Worm (Caenorhabditis elegans) whole organism, young adult: ENCODE data around the gene npr-29.

Experiments
- B0019.2 ChIP-seq: fragments of 200-800 bp; sonication (Bioruptor generic); conservative IDR thresholded peaks from 2 replicates; pipeline ENCODE4 v1.3.6; 2022; ENCODE audit warnings: missing genetic modification reagents, missing genetic modification characterization, missing compliant biosample characterization
- F23B12.7 ChIP-seq: sonication (generic microtip); optimal IDR thresholded peaks from 2 replicates; lab custom pipeline; 2017; ENCODE audit warnings: missing genetic modification characterization, mild to moderate bottlenecking, missing compliant biosample characterization, antibody characterized with exemption, moderate library complexity; ENCODE audit not compliant: insufficient read depth
- hlh-26 ChIP-seq: fragments of 200-800 bp; sonication (Bioruptor generic); conservative IDR thresholded peaks from 2 replicates; pipeline ENCODE4 v1.3.6; 2022; ENCODE audit warnings: missing genetic modification reagents, missing genetic modification characterization, missing compliant biosample characterization
- hmg-1.2 ChIP-seq: fragments of 200-800 bp; sonication (Bioruptor generic); IDR thresholded peaks from 2 replicates; pipeline ENCODE4 v1.3.6; 2022; ENCODE audit warnings: missing genetic modification reagents, missing genetic modification characterization, missing compliant biosample characterization
- lin-54 ChIP-seq: fragments of 200-800 bp; sonication (Bioruptor generic); optimal IDR thresholded peaks from 2 replicates; lab custom pipeline; 2018; ENCODE audit warnings: mild to moderate bottlenecking, missing genetic modification characterization, missing compliant biosample characterization
- pha-4 ChIP-seq: fragments of 150-350 bp; sonication (generic microtip); optimal IDR thresholded peaks from 2 replicates; lab custom pipeline; 2014; ENCODE audit warnings: missing biosample characterization, missing genetic modification reagents, missing genetic modification characterization
- sdz-38 ChIP-seq: sonication (generic microtip); optimal IDR thresholded peaks from 2 replicates; lab custom pipeline; 2016; ENCODE audit warnings: missing genotype, missing genetic modification characterization, missing compliant biosample characterization
- unc-62 ChIP-seq: fragments of 150-350 bp; optimal IDR thresholded peaks from 2 replicates; lab custom pipeline; 2014; ENCODE audit warnings: missing biosample characterization, missing genetic modification reagents, missing genetic modification characterization
- ztf-18 ChIP-seq: sonication (generic microtip); optimal IDR thresholded peaks from 2 replicates; lab custom pipeline; 2016; ENCODE audit warnings: missing genotype, mild to moderate bottlenecking, missing genetic modification characterization, missing compliant biosample characterization
- ztf-6 ChIP-seq: fragments of 200-800 bp; sonication (Bioruptor generic); IDR thresholded peaks from 2 replicates; pipeline ENCODE4 v1.3.6; 2022; ENCODE audit warnings: missing genetic modification reagents, missing genetic modification characterization, missing compliant biosample characterization

- no peak for TF ChIP-seq sdz-38 (tag; lab: Kevin White, UChicago)
- no peak for TF ChIP-seq B0019.2 (GFP tag; lab: Robert Waterston, UW)
- TF ChIP-seq hmg-1.2: no peak
- TF ChIP-seq hlh-26 (GFP tag; lab: Robert Waterston, UW): no peak
- TF ChIP-seq ztf-6 (GFP tag; lab: Robert Waterston, UW): no peak
- no peak for TF ChIP-seq lin-54
- no peak for TF ChIP-seq pha-4 (tag; lab: Kevin White, UChicago)
- TF ChIP-seq ztf-18: no peak
- TF ChIP-seq F23B12.7: no peak
- no peak for TF ChIP-seq unc-62 (GFP tag; lab: Kevin White, UChicago)
Measured at ce11 chrIII:9254988-9255387, 39.7 kb upstream of the npr-29 start.
